Worm (Caenorhabditis elegans): ENCODE data around the gene R155.3.

- TF ChIP-seq ama-1 (optimal IDR thresholded peaks at IDR 0.05) = no peak
- TF ChIP-seq scrt-1 (GFP tag; IDR thresholded peaks at IDR 0.05) = no peak
- no peak for TF ChIP-seq ceh-36 (tag; optimal IDR thresholded peaks at IDR 0.05)
- TF ChIP-seq hmbx-1 (tag; optimal IDR thresholded peaks at IDR 0.05) = no peak
- TF ChIP-seq B0310.2 (tag; optimal IDR thresholded peaks at IDR 0.05) = no peak
- no peak for TF ChIP-seq tra-4 (tag; optimal IDR thresholded peaks at IDR 0.05)
- TF ChIP-seq ets-7 (tag; optimal IDR thresholded peaks at IDR 0.05) = no peak
- no peak for TF ChIP-seq F13C5.2 (tag; optimal IDR thresholded peaks at IDR 0.05)
- no peak for TF ChIP-seq flt-1 (GFP tag; IDR thresholded peaks at IDR 0.05)
- no peak for TF ChIP-seq pes-1 (GFP tag; IDR thresholded peaks at IDR 0.05)
These were observed 45.7 kb downstream of the R155.3 start for ce11 chrIII:1930714-1931273.

Data from whole organism, early embryonic.